Fruit fly (Drosophila melanogaster): ENCODE measurements around the gene CG5167.
A peak's percentile ranks its signal among the peaks of the same experiment; 100 is the strongest.

The CG5167 gene

DNA sequence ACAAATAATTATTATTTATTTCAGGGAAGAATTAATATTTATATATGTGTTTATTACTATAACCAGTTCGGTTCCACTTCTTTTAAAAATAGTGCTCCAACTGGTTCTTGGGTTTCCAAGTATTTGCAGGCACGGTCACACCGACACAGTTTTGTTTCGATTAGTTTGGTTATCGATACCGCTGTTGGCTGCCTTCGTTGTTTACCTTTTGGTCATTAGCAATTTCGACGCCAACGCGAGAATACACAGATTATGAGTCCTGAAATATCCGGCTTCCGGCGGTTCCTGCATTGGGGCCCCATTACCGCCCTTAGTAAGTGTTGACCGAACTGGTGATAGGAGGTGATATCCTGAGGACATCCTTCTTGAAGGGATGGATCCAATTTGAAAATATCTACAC lies 1.8 kb downstream of the CG5167 start, which contains the start of gene CG5196 (continued):
- no peak for TF ChIP-seq D (optimal IDR thresholded peaks at IDR 0.05)
- TF ChIP-seq D (GFP tag; optimal IDR thresholded peaks at IDR 0.05): no peak
- TF ChIP-seq zen (tag; optimal IDR thresholded peaks at IDR 0.05): peak; percentile 89
- TF ChIP-seq pnt (GFP tag; optimal IDR thresholded peaks at IDR 0.05): no peak
- no peak for TF ChIP-seq CG12744 (GFP tag; optimal IDR thresholded peaks at IDR 0.05)
- TF ChIP-seq CG5953 (GFP tag; IDR thresholded peaks at IDR 0.05): no peak
- no peak for TF ChIP-seq CG4854 (GFP tag; optimal IDR thresholded peaks at IDR 0.05)
- TF ChIP-seq odd (GFP tag; optimal IDR thresholded peaks at IDR 0.05): no peak
- no peak for TF ChIP-seq Bdp1 (GFP tag; optimal IDR thresholded peaks at IDR 0.05)
- TF ChIP-seq CG34422 (GFP tag; IDR thresholded peaks at IDR 0.05): peak; percentile 84; the same call in 2 of the 3 replicates
- TF ChIP-seq CG12391 (tag; optimal IDR thresholded peaks at IDR 0.05): peak; percentile 35
- TF ChIP-seq unc-4 (GFP tag; IDR thresholded peaks at IDR 0.05; ENCODE audit: partially characterized antibody): peak; percentile 73
- no peak for TF ChIP-seq Gsc (GFP tag; IDR thresholded peaks at IDR 0.05)
- TF ChIP-seq CG32772 (GFP tag; IDR thresholded peaks at IDR 0.05): no peak
- no peak for TF ChIP-seq CG4707 (GFP tag; optimal IDR thresholded peaks at IDR 0.05)
- TF ChIP-seq unpg (GFP tag; optimal IDR thresholded peaks at IDR 0.05): peak; percentile 12
- no peak for TF ChIP-seq CG1024 (GFP tag; IDR thresholded peaks at IDR 0.05)
- no peak for TF ChIP-seq CG7556 (GFP tag; optimal IDR thresholded peaks at IDR 0.05)
- TF ChIP-seq Sin3A (optimal IDR thresholded peaks at IDR 0.05): peak; percentile 29
- TF ChIP-seq CG17829 (tag; optimal IDR thresholded peaks at IDR 0.05): peak; percentile 36
- no peak for TF ChIP-seq gt (GFP tag; IDR thresholded peaks at IDR 0.05)
- TF ChIP-seq HmgZ (tag; optimal IDR thresholded peaks at IDR 0.05): peak; percentile 81
- TF ChIP-seq ranshi (GFP tag; IDR thresholded peaks at IDR 0.05): no peak
- TF ChIP-seq CG11723 (GFP tag; optimal IDR thresholded peaks at IDR 0.05): no peak
- TF ChIP-seq oc (tag; optimal IDR thresholded peaks at IDR 0.05): no peak
- TF ChIP-seq h (optimal IDR thresholded peaks at IDR 0.05): no peak
- no peak for TF ChIP-seq bsh (GFP tag; optimal IDR thresholded peaks at IDR 0.05)
- TF ChIP-seq CG10959 (GFP tag; IDR thresholded peaks at IDR 0.05): no peak
- TF ChIP-seq dysf (GFP tag; IDR thresholded peaks at IDR 0.05): no peak
- no peak for TF ChIP-seq dati (GFP tag; IDR thresholded peaks at IDR 0.05)
- TF ChIP-seq trem (tag; optimal IDR thresholded peaks at IDR 0.05): peak; percentile 76
- no peak for TF ChIP-seq eve (GFP tag; optimal IDR thresholded peaks at IDR 0.05)
- no peak for TF ChIP-seq Sox102F (GFP tag; optimal IDR thresholded peaks at IDR 0.05)
- TF ChIP-seq sens-2 (GFP tag; IDR thresholded peaks at IDR 0.05): no peak
- TF ChIP-seq gfzf (GFP tag; optimal IDR thresholded peaks at IDR 0.05): peak; percentile 75
- TF ChIP-seq NfI (GFP tag; optimal IDR thresholded peaks at IDR 0.05): peak; percentile 30
- TF ChIP-seq chif (GFP tag; optimal IDR thresholded peaks at IDR 0.05): no peak
- TF ChIP-seq tup (GFP tag; optimal IDR thresholded peaks at IDR 0.05): no peak
- no peak for TF ChIP-seq fd96Cb (tag; optimal IDR thresholded peaks at IDR 0.05)
- no peak for TF ChIP-seq Usf (GFP tag; optimal IDR thresholded peaks at IDR 0.05)
- peak; percentile 25 for TF ChIP-seq CG7987 (GFP tag; optimal IDR thresholded peaks at IDR 0.05)
- 0 out of 3 replicates have a peak, but pooled peaks have one; percentile 27 for TF ChIP-seq zfh1 (GFP tag; IDR thresholded peaks at IDR 0.05)
- no peak for TF ChIP-seq CG11504 (tag; optimal IDR thresholded peaks at IDR 0.05)
- no peak for TF ChIP-seq eyg (GFP tag; optimal IDR thresholded peaks at IDR 0.05)
- no peak for TF ChIP-seq CG6254 (GFP tag; optimal IDR thresholded peaks at IDR 0.05)
- peak; percentile 16 for TF ChIP-seq CG13424 (tag; optimal IDR thresholded peaks at IDR 0.05)
- TF ChIP-seq B-H2 (GFP tag; optimal IDR thresholded peaks at IDR 0.05): peak; percentile 51
- TF ChIP-seq zf30C (GFP tag; optimal IDR thresholded peaks at IDR 0.05): no peak
- no peak for TF ChIP-seq CG17328 (GFP tag; IDR thresholded peaks at IDR 0.05)
- no peak for TF ChIP-seq peb (GFP tag; IDR thresholded peaks at IDR 0.05)
- TF ChIP-seq Nf-YA (GFP tag; IDR thresholded peaks at IDR 0.05): no peak
- peak; percentile 26 for TF ChIP-seq pb (GFP tag; optimal IDR thresholded peaks at IDR 0.05)
- TF ChIP-seq CG1792 (GFP tag; optimal IDR thresholded peaks at IDR 0.05): no peak

Data from whole organism, embryonic.